Fruit fly (Drosophila melanogaster): Measurements from ENCODE around the gene CG4462.

DNA sequence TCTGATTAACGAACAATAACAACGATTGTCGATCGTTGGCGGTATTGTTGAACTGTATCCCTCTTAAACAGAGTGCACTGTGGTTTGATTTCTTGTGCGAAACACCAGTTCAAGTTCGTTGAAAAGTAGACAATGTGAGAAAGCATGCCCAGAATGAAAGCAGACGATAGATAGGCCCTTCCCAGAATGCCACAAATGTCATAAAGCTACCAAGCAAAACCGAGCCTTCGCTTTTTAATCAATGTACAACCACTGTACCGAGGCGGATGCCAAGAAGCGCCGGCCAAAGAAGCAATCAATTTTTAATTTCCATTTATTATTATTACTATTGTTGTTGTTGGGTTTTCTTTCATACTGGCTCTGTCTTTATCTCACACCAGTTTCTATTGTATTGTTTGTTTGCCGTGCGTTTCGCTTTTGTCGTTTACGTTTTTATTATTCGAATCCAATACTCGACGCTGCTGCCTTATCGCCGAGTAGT, 16.3 kb downstream of the CG4462 start:
- TF ChIP-seq pan (optimal IDR thresholded peaks at IDR 0.05) = no peak
- TF ChIP-seq usp (GFP tag; optimal IDR thresholded peaks at IDR 0.05) = no peak
- peak; percentile 56 for TF ChIP-seq Jra (GFP tag; optimal IDR thresholded peaks at IDR 0.05)
- TF ChIP-seq Myc (optimal IDR thresholded peaks at IDR 0.05) = no peak
- peak; percentile 45 for TF ChIP-seq Hr83 (GFP tag; optimal IDR thresholded peaks at IDR 0.05; ENCODE audit: poor library complexity, severe bottlenecking)
- TF ChIP-seq fru (GFP tag; optimal IDR thresholded peaks at IDR 0.05) = peak; percentile 69
- TF ChIP-seq Dfd (GFP tag; optimal IDR thresholded peaks at IDR 0.05) = no peak
- TF ChIP-seq OdsH (GFP tag; optimal IDR thresholded peaks at IDR 0.05) = peak; percentile 82
- TF ChIP-seq Mio (GFP tag; optimal IDR thresholded peaks at IDR 0.05) = no peak
- TF ChIP-seq psq (GFP tag; optimal IDR thresholded peaks at IDR 0.05) = peak; percentile 69
- TF ChIP-seq Hr78 (GFP tag; optimal IDR thresholded peaks at IDR 0.05) = no peak
